Worm (Caenorhabditis elegans) whole organism, mixed stage, embryonic: ENCODE measurements around the gene F15A8.1.

Experiments
- lsy-2 ChIP-seq: fragments of 150-350 bp; optimal IDR thresholded peaks from 2 replicates; lab custom pipeline; 2014; ENCODE audit warnings: missing biosample characterization, missing genetic modification characterization
- nhr-76 ChIP-seq: sonication (generic microtip); optimal IDR thresholded peaks from 2 replicates; lab custom pipeline; 2017; ENCODE audit warnings: missing biosample characterization, missing genetic modification characterization
- unc-62 ChIP-seq: fragments of 150-350 bp; optimal IDR thresholded peaks from 2 replicates; lab custom pipeline; 2014; ENCODE audit warnings: missing biosample characterization, missing genetic modification reagents, missing genetic modification characterization
- ztf-11 ChIP-seq: fragments of 150-350 bp; optimal IDR thresholded peaks from 2 replicates; lab custom pipeline; 2014; ENCODE audit warnings: missing biosample characterization, missing genetic modification characterization

ce11 chrX:4462390-4462789 lies 21.6 kb downstream of the F15A8.1 start, which contains the start of gene atg-16.1:
- TF ChIP-seq nhr-76 (tag; lab: Kevin White, UChicago) (no peak), lsy-2 (tag; lab: Kevin White, UChicago) (peak; percentile 44), ztf-11 (no peak), unc-62 (GFP tag; lab: Kevin White, UChicago) (no peak)
